Worm (Caenorhabditis elegans): ENCODE measurements around the gene txt-9.

The txt-9 gene

DNA sequence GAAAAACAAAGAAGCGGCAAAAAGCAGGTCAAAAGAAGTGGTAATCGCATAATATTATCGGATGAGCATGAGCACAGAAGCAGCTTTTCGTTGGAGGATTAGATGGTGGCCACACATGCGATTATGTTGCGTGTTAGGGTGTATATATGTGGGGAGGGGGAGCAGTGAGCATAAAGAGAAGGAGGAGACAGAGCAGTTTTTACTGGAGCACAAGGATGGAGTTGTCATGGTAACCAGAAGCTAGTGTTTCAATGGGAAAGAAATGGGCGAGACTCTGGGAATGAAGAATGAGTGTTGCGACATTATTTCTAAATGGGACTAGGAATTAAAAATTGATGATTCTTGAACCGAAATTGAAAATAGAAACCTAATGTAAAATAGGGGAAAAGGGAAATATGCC is 17.7 kb upstream of the txt-9 start, which contains the start of gene C27A2.8:
Gene C27A2.8 (minus strand): TSS at position 117 of the 400 bp plus-strand sequence.
- TF ChIP-seq ztf-23 (GFP tag; IDR thresholded peaks at IDR 0.05): no peak

ce11 chrII:5069525-5069924 is 16.1 kb upstream of the txt-9 start, which contains the start of gene idpb-2:
idpb-2 (minus strand) TSS chrII:5069625.
- TF ChIP-seq med-1 (GFP tag; optimal IDR thresholded peaks at IDR 0.05; ENCODE audit: insufficient read depth) (no peak), ztf-29 (GFP tag; IDR thresholded peaks at IDR 0.05) (no peak)

ce11 chrII:5071265-5071664 is 14.3 kb upstream of the txt-9 start, which contains the start of gene C27A2.7:
C27A2.7 (minus strand) TSS chrII:5071365.
- no peak for TF ChIP-seq ztf-29 (GFP tag; IDR thresholded peaks at IDR 0.05)

DNA sequence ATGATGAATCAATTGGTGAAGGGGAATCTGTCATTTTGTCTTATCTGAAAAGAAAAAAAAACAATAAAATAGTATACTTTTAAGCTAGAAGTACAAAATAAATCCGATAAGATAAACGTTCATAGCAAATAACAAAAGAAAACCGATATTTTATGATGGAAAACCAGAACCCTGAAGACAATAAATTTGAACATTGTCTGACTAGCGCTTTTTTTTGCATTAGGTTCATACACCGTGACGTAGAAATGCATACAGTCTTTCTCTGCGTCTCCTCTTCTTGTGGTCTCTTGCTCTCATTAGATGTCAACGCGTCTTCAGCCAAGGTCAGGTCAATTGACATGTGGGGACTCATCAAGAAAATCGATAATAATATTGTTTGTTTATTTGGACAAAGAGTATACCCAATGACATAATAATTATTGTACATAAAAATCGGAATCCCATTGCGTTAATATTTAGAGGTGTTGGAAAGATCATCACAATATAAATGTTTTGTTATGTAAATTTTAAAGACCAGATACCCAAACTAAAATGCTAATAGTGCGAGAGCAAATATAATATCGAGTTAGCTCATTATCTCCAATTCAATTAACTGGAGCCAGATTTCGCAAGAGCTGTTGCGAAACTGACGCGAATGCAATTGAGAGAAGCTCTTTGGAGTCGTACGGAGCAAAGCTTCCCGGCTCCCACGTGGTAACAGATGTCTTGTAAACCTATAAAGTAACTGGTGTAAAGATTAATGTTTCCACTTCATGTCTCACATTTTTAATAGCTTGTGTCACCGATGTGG is 4.3 kb upstream of the txt-9 start, which contains the start of gene dsh-2:
Gene dsh-2 (minus strand): TSS at position 51 of the 790 bp plus-strand sequence.
- TF ChIP-seq flt-1 (GFP tag; IDR thresholded peaks at IDR 0.05) (no peak), ztf-29 (GFP tag; IDR thresholded peaks at IDR 0.05) (no peak), cog-1 (tag; optimal IDR thresholded peaks at IDR 0.05) (no peak), ztf-23 (GFP tag; IDR thresholded peaks at IDR 0.05) (no peak), ref-1 (GFP tag; conservative IDR thresholded peaks at IDR 0.05) (no peak), T22C8.4 (GFP tag; IDR thresholded peaks at IDR 0.05) (peak; percentile 63; the same call in 1 of the 2 replicates), klf-2 (GFP tag; conservative IDR thresholded peaks at IDR 0.05) (no peak)

ce11 chrII:5083341-5083740 is 2.2 kb upstream of the txt-9 start, which contains the start of gene C04G6.4:
C04G6.4 (minus strand) TSS chrII:5083441.
- no peak for TF ChIP-seq ztf-29 (GFP tag; IDR thresholded peaks at IDR 0.05)
- no peak for TF ChIP-seq tab-1 (GFP tag; IDR thresholded peaks at IDR 0.05)
- TF ChIP-seq cog-1 (tag; optimal IDR thresholded peaks at IDR 0.05): no peak

- TF ChIP-seq klf-2 (GFP tag; conservative IDR thresholded peaks at IDR 0.05) (no peak), med-1 (GFP tag; optimal IDR thresholded peaks at IDR 0.05; ENCODE audit: insufficient read depth) (no peak), ref-1 (GFP tag; conservative IDR thresholded peaks at IDR 0.05) (no peak), tab-1 (GFP tag; IDR thresholded peaks at IDR 0.05) (no peak), T22C8.4 (GFP tag; IDR thresholded peaks at IDR 0.05) (no peak), flt-1 (GFP tag; IDR thresholded peaks at IDR 0.05) (no peak)
Observed at ce11 chrII:5084225-5084624, 1.4 kb upstream of the txt-9 start.

DNA sequence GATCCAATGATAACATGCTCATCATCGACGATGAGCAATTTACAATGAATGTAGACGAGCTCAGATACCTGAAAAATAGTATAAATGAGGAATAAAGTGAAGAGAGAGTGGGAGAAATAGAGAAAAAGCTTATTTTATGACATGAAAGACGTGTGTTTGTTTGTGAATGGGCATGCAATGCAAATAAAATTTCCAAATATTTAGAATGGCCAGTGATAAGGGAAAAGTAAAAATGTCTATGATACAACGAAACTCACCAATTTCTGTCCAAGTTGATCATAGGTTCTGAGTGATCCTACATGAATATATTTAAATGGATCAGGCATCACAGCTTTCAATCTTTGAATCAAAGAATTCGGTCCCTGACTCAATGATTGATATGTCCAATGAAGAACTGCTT is 558 bp downstream of the txt-9 start:
- TF ChIP-seq cog-1 (tag; optimal IDR thresholded peaks at IDR 0.05) (no peak), ztf-29 (GFP tag; IDR thresholded peaks at IDR 0.05) (no peak), tab-1 (GFP tag; IDR thresholded peaks at IDR 0.05) (no peak)

DNA sequence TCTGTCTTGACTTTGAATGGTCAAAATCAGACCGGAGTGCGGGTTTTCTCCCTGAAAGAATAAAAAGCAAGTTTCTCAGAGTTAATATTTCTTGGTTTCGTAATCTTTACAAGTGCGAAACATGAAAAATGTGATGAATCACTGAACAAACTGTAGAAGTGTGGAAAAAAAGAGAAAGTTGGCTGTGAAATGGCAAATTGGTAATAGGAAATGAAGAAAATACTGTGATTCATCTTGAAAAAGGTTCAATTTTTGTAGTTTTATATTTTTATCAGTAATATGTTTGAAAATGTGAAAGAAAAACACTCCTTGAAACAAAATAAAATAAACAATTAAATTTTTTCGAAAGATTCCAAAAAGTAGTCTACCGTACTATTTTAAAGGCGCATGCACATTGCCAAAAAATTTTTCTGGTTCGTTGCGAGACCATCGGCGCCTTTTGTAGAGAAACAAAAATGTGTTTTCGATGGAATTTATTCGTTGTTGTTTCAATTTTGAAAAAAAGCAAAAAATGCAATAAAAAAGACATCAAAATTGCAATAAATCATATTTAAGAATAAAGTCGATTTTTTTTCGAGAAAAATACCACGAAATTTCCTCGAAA is 6.2 kb downstream of the txt-9 start, which contains the start of gene pld-1:
Gene pld-1 (minus strand): TSS at position 51 of the 604 bp plus-strand sequence.
- TF ChIP-seq tab-1 (GFP tag; IDR thresholded peaks at IDR 0.05): no peak
- TF ChIP-seq klf-2 (GFP tag; conservative IDR thresholded peaks at IDR 0.05): no peak
- TF ChIP-seq ztf-29 (GFP tag; IDR thresholded peaks at IDR 0.05): no peak
- no peak for TF ChIP-seq ztf-23 (GFP tag; IDR thresholded peaks at IDR 0.05)
- no peak for TF ChIP-seq ref-1 (GFP tag; conservative IDR thresholded peaks at IDR 0.05)
- TF ChIP-seq med-1 (GFP tag; optimal IDR thresholded peaks at IDR 0.05; ENCODE audit: insufficient read depth): no peak
- TF ChIP-seq cog-1 (tag; optimal IDR thresholded peaks at IDR 0.05): no peak
- TF ChIP-seq flt-1 (GFP tag; IDR thresholded peaks at IDR 0.05): no peak
- no peak for TF ChIP-seq T22C8.4 (GFP tag; IDR thresholded peaks at IDR 0.05)

- TF ChIP-seq ztf-23 (GFP tag; IDR thresholded peaks at IDR 0.05) (no peak), T22C8.4 (GFP tag; IDR thresholded peaks at IDR 0.05) (no peak), cog-1 (tag; optimal IDR thresholded peaks at IDR 0.05) (peak; percentile 82)
Observed at ce11 chrII:5092362-5093281, 7.0 kb downstream of the txt-9 start, which contains the start of gene C04G6.2. C04G6.2 (plus strand) TSS chrII:5093231.

DNA sequence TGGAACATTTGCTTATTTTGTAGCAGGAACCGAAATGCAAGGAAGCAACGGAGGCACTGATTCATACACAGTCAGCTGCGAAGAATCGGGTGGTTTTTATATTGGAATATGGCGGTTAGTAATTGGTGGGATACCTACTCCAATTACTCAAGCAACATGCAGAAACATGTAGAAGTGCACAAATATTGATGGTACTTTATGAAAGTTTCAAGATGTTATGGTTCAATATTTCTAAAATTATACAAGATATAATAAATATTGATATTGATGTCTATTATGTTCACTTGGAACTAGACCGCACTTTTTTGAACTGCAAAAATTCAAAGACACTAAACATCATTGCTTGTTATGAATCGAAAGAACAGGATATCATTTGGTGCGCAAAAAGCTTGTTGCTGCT is 8.4 kb downstream of the txt-9 start, which contains the start of gene C04G6.13:
Gene C04G6.13 (plus strand): TSS at position 301 of the 400 bp plus-strand sequence.
- TF ChIP-seq flt-1 (GFP tag; IDR thresholded peaks at IDR 0.05): no peak

DNA sequence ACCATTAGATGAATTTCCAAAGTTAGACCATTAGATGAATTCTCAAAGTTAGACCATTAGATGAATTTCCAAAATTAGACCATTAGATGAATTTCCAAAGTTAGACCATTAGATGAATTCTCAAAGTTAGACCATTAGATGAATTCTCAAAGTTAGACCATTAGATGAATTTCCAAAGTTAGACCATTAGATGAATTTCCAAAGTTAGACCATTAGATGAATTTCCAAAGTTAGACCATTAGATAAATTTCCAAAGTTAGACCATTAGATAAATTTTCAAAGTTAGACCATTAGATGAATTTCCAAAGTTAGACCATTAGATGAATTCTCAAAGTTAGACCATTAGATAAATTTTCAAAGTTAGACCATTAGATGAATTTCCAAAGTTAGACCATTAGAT is 11.9 kb downstream of the txt-9 start:
- TF ChIP-seq ztf-23 (GFP tag; IDR thresholded peaks at IDR 0.05): peak; percentile 98
- peak; percentile 85 for TF ChIP-seq tab-1 (GFP tag; IDR thresholded peaks at IDR 0.05)
- TF ChIP-seq ref-1 (GFP tag; conservative IDR thresholded peaks at IDR 0.05): peak; percentile 99
- TF ChIP-seq ztf-29 (GFP tag; IDR thresholded peaks at IDR 0.05): peak; percentile 57; the same call in 1 of the 2 replicates
- TF ChIP-seq klf-2 (GFP tag; conservative IDR thresholded peaks at IDR 0.05): peak; percentile 98
- TF ChIP-seq flt-1 (GFP tag; IDR thresholded peaks at IDR 0.05): peak; percentile 88

Measured in whole organism, midembryonic.